Fruit fly (Drosophila melanogaster) whole organism, embryonic: Measurements from ENCODE around the gene orion.

Source experiments
- Blimp-1 ChIP-seq: fragments of 200-800 bp; sonication (Bioruptor generic); optimal IDR thresholded peaks from 3 replicates; lab custom pipeline; 2018; ENCODE audit warnings: missing biosample characterization, missing genetic modification characterization, mild to moderate bottlenecking, moderate library complexity, missing genetic modification reagents
- BtbVII ChIP-seq: fragments of 200-800 bp; sonication (Bioruptor generic); optimal IDR thresholded peaks from 3 replicates; lab custom pipeline; 2017; ENCODE audit warnings: missing biosample characterization, mild to moderate bottlenecking, missing genetic modification characterization
- CG1024 ChIP-seq: fragments of 200-800 bp; sonication (Bioruptor generic); IDR thresholded peaks from 2 replicates; pipeline ENCODE4 v1.3.6; 2022; ENCODE audit warnings: missing biosample characterization, missing genetic modification characterization
- CG10321 ChIP-seq: fragments of 200-800 bp; sonication (Bioruptor generic); IDR thresholded peaks from 2 replicates; pipeline ENCODE4 v1.3.6; 2022; ENCODE audit warnings: missing biosample characterization, missing genetic modification characterization
- CG10431 ChIP-seq: fragments of 200-800 bp; sonication (Bioruptor generic); optimal IDR thresholded peaks from 3 replicates; lab custom pipeline; 2018; ENCODE audit warnings: missing biosample characterization, mild to moderate bottlenecking, missing genetic modification characterization
- CG10565 ChIP-seq: fragments of 200-800 bp; sonication (Bioruptor generic); optimal IDR thresholded peaks from 3 replicates; lab custom pipeline; 2016; ENCODE audit warnings: missing biosample characterization, mild to moderate bottlenecking, missing genetic modification characterization
- CG10979 ChIP-seq: fragments of 200-800 bp; sonication (Bioruptor generic); optimal IDR thresholded peaks from 2 replicates; lab custom pipeline; 2018; ENCODE audit warnings: missing biosample characterization, mild to moderate bottlenecking, missing genetic modification characterization, moderate library complexity
- CG12299 ChIP-seq: fragments of 200-800 bp; sonication (Bioruptor generic); optimal IDR thresholded peaks from 2 replicates; lab custom pipeline; 2018; ENCODE audit warnings: missing biosample characterization, mild to moderate bottlenecking, missing genetic modification characterization
- CG12659 ChIP-seq: fragments of 200-800 bp; sonication (Bioruptor generic); optimal IDR thresholded peaks from 3 replicates; lab custom pipeline; 2017; ENCODE audit warnings: mild to moderate bottlenecking, missing biosample characterization, missing genetic modification reagents, missing genetic modification characterization
- CG13123 ChIP-seq: fragments of 200-800 bp; sonication (Bioruptor generic); optimal IDR thresholded peaks from 2 replicates; lab custom pipeline; 2016; ENCODE audit warnings: missing biosample characterization, missing genetic modification characterization
- CG13624 ChIP-seq: fragments of 200-800 bp; sonication (Bioruptor generic); optimal IDR thresholded peaks from 2 replicates; lab custom pipeline; 2016; ENCODE audit warnings: missing biosample characterization, missing genetic modification characterization
- CG14710 ChIP-seq: fragments of 200-800 bp; sonication (Bioruptor generic); optimal IDR thresholded peaks from 3 replicates; lab custom pipeline; 2019; ENCODE audit warnings: missing biosample characterization, mild to moderate bottlenecking, missing genetic modification characterization, moderate library complexity
- CG15601 ChIP-seq: fragments of 200-800 bp; sonication (Bioruptor generic); optimal IDR thresholded peaks from 3 replicates; lab custom pipeline; 2019; ENCODE audit warnings: missing biosample characterization, mild to moderate bottlenecking, missing genetic modification characterization, moderate library complexity
- CG17328 ChIP-seq: fragments of 200-800 bp; sonication (Bioruptor generic); IDR thresholded peaks from 2 replicates; pipeline ENCODE4 v1.3.6; 2022; ENCODE audit warnings: missing biosample characterization, missing genetic modification characterization
- CG2875 ChIP-seq: fragments of 200-800 bp; sonication (Bioruptor generic); optimal IDR thresholded peaks from 2 replicates; lab custom pipeline; 2017; ENCODE audit warnings: missing biosample characterization, mild to moderate bottlenecking, missing genetic modification characterization, missing genetic modification reagents
- CG31441 ChIP-seq: fragments of 200-800 bp; sonication (Bioruptor generic); IDR thresholded peaks from 2 replicates; pipeline ENCODE4 v1.3.6; 2022; ENCODE audit warnings: missing biosample characterization, missing genetic modification characterization
- CG32532 ChIP-seq: fragments of 200-800 bp; sonication (Bioruptor generic); IDR thresholded peaks from 2 replicates; pipeline ENCODE4 v1.3.6; 2022; ENCODE audit warnings: missing biosample characterization, missing genetic modification characterization
- CG33213 ChIP-seq: fragments of 200-800 bp; sonication (Bioruptor generic); optimal IDR thresholded peaks from 3 replicates; lab custom pipeline; 2016; ENCODE audit warnings: missing biosample characterization, missing genetic modification characterization
- CG34422 ChIP-seq: fragments of 200-800 bp; sonication (Bioruptor generic); IDR thresholded peaks from 3 replicates; pipeline ENCODE4 v1.3.6; 2022; ENCODE audit warnings: missing biosample characterization, missing genetic modification characterization
- CG3726 ChIP-seq: fragments of 200-800 bp; sonication (Bioruptor generic); IDR thresholded peaks from 3 replicates; pipeline ENCODE4, ENCODE4 v1.3.6; 2022; ENCODE audit warnings: missing biosample characterization, missing genetic modification characterization
- CG7963 ChIP-seq: fragments of 200-800 bp; sonication (Bioruptor generic); IDR thresholded peaks from 3 replicates; pipeline ENCODE4 v1.3.6; 2022; ENCODE audit warnings: missing biosample characterization, missing genetic modification characterization; ENCODE audit not compliant: partially characterized antibody
- CrebB ChIP-seq: fragments of 200-800 bp; sonication (Bioruptor generic); optimal IDR thresholded peaks from 3 replicates; lab custom pipeline; 2018; ENCODE audit warnings: missing biosample characterization, mild to moderate bottlenecking, missing genetic modification characterization
- Meics ChIP-seq: fragments of 200-800 bp; sonication (Bioruptor generic); optimal IDR thresholded peaks from 2 replicates; lab custom pipeline; 2017; ENCODE audit warnings: missing biosample characterization, mild to moderate bottlenecking, missing genetic modification characterization
- NFAT ChIP-seq: fragments of 200-800 bp; sonication (Bioruptor generic); IDR thresholded peaks from 2 replicates; pipeline ENCODE4 v1.3.6; 2022; ENCODE audit warnings: missing biosample characterization, missing genetic modification characterization
- NK7.1 ChIP-seq: fragments of 200-800 bp; sonication (Bioruptor generic); optimal IDR thresholded peaks from 3 replicates; lab custom pipeline; 2016; ENCODE audit warnings: missing biosample characterization, missing genetic modification characterization
- Opbp ChIP-seq: fragments of 200-800 bp; sonication (Bioruptor generic); IDR thresholded peaks from 3 replicates; pipeline ENCODE4 v1.3.6; 2022; ENCODE audit warnings: missing biosample characterization, missing genetic modification characterization; ENCODE audit not compliant: partially characterized antibody
- Poxn ChIP-seq: fragments of 200-800 bp; sonication (Bioruptor generic); IDR thresholded peaks from 2 replicates; pipeline ENCODE4 v1.3.6; 2022; ENCODE audit warnings: missing biosample characterization, missing genetic modification characterization
- Rfx ChIP-seq: fragments of 200-800 bp; sonication (Bioruptor generic); IDR thresholded peaks from 2 replicates; pipeline ENCODE4 v1.3.6; 2022; ENCODE audit warnings: missing biosample characterization, missing genetic modification characterization
- Ssrp ChIP-seq: fragments of 200-800 bp; sonication (Bioruptor generic); optimal IDR thresholded peaks from 2 replicates; lab custom pipeline; 2018; ENCODE audit warnings: missing biosample characterization, mild to moderate bottlenecking, missing genetic modification characterization, moderate library complexity
- croc ChIP-seq: fragments of 200-800 bp; sonication (Bioruptor generic); conservative IDR thresholded peaks from 3 replicates; pipeline ENCODE4 v1.3.6; 2022; ENCODE audit warnings: missing biosample characterization, missing genetic modification characterization
- dysf ChIP-seq: fragments of 200-800 bp; sonication (Bioruptor generic); IDR thresholded peaks from 3 replicates; pipeline ENCODE4 v1.3.6; 2022; ENCODE audit warnings: missing biosample characterization, missing genetic modification characterization
- gcm2 ChIP-seq: fragments of 200-800 bp; sonication (Bioruptor generic); optimal IDR thresholded peaks from 2 replicates; lab custom pipeline; 2016; ENCODE audit warnings: missing biosample characterization, missing genetic modification characterization
- h ChIP-seq: fragments of >200 bp; optimal IDR thresholded peaks from 2 replicates; lab custom pipeline; 2017
- hkb ChIP-seq, 2 experiments: fragments of 200-800 bp in 1 of 2; fragments of >200 bp in 1 of 2; sonication (Bioruptor generic) in 1 of 2; IDR thresholded peaks in 1 of 2; optimal IDR thresholded peaks in 1 of 2; 2 replicates each; pipeline versions ENCODE4 v1.3.6 to Lab custom; 2017 to 2022; ENCODE audit warnings: missing biosample characterization in 1 of 2, missing genetic modification characterization in 1 of 2
- jigr1 ChIP-seq: fragments of 200-800 bp; sonication (Bioruptor generic); IDR thresholded peaks from 3 replicates; pipeline ENCODE4 v1.3.6; 2022; ENCODE audit warnings: missing biosample characterization, missing genetic modification characterization
- lbe ChIP-seq: fragments of 200-800 bp; sonication (Bioruptor generic); optimal IDR thresholded peaks from 2 replicates; lab custom pipeline; 2016; ENCODE audit warnings: missing biosample characterization, mild to moderate bottlenecking, missing genetic modification characterization
- lmd ChIP-seq: fragments of 200-800 bp; sonication (Bioruptor generic); IDR thresholded peaks from 2 replicates; pipeline ENCODE4 v1.3.6; 2022; ENCODE audit warnings: missing biosample characterization, missing genetic modification characterization
- lola ChIP-seq, 3 experiments: fragments of >200 bp in 2 of 3; fragments of 200-800 bp in 1 of 3; sonication (Bioruptor generic) in 1 of 3; optimal IDR thresholded peaks; 2 replicates each; lab custom pipeline; 2017 to 2019; ENCODE audit warnings: missing biosample characterization in 3 of 3, missing genetic modification characterization in 3 of 3, mild to moderate bottlenecking in 1 of 3, moderate library complexity in 1 of 3
- mam ChIP-seq: fragments of 200-800 bp; sonication (Bioruptor generic); optimal IDR thresholded peaks from 3 replicates; lab custom pipeline; 2016; ENCODE audit warnings: missing biosample characterization, missing genetic modification characterization
- onecut ChIP-seq: fragments of 200-800 bp; sonication (Bioruptor generic); IDR thresholded peaks from 2 replicates; pipeline ENCODE4 v1.3.6; 2022; ENCODE audit warnings: missing biosample characterization, missing genetic modification characterization
- pfk ChIP-seq: fragments of 200-800 bp; sonication (Bioruptor generic); optimal IDR thresholded peaks from 2 replicates; lab custom pipeline; 2018; ENCODE audit warnings: missing biosample characterization, mild to moderate bottlenecking, missing genetic modification characterization, moderate library complexity
- pho ChIP-seq: fragments of 200-800 bp; sonication (Bioruptor generic); optimal IDR thresholded peaks from 2 replicates; lab custom pipeline; 2016; ENCODE audit warnings: missing biosample characterization, missing genetic modification characterization
- salm ChIP-seq: fragments of 200-800 bp; sonication (Bioruptor generic); optimal IDR thresholded peaks from 2 replicates; lab custom pipeline; 2018; ENCODE audit warnings: missing biosample characterization, mild to moderate bottlenecking, missing genetic modification characterization
- sd ChIP-seq: fragments of 200-800 bp; sonication (Bioruptor generic); optimal IDR thresholded peaks from 3 replicates; lab custom pipeline; 2018; ENCODE audit warnings: missing biosample characterization, mild to moderate bottlenecking, missing genetic modification characterization, moderate library complexity
- shn ChIP-seq: fragments of 200-800 bp; sonication (Bioruptor generic); optimal IDR thresholded peaks from 3 replicates; lab custom pipeline; 2016; ENCODE audit warnings: missing biosample characterization, missing genetic modification characterization
- slbo ChIP-seq: fragments of 200-800 bp; sonication (Bioruptor generic); IDR thresholded peaks from 2 replicates; pipeline ENCODE4 v1.3.6; 2022; ENCODE audit warnings: missing biosample characterization, missing genetic modification characterization
- sug ChIP-seq: fragments of 200-800 bp; optimal IDR thresholded peaks from 2 replicates; lab custom pipeline; 2019; ENCODE audit warnings: missing biosample characterization, mild to moderate bottlenecking, missing genetic modification characterization, moderate library complexity
- toy ChIP-seq: fragments of 200-800 bp; sonication (Bioruptor generic); IDR thresholded peaks from 2 replicates; pipeline ENCODE4 v1.3.6; 2022; ENCODE audit warnings: missing biosample characterization, missing genetic modification characterization
- vvl ChIP-seq: fragments of 200-800 bp; sonication (Bioruptor generic); IDR thresholded peaks from 2 replicates; pipeline ENCODE4 v1.3.6; 2022; ENCODE audit warnings: missing biosample characterization, missing genetic modification characterization

orion gene

dm6 chrX:7920081-7920688 lies 26.5 kb downstream of the orion start, which contains the start of the genes hdm and Ykt6 (continued):
- TF ChIP-seq CG32532 (GFP tag; lab: Robert Waterston, UW) (peak; percentile 85), CG2875 (peak; percentile 55), CG13123 (GFP tag; lab: Kevin White, UChicago) (peak; percentile 70), CrebB (peak; percentile 59), CG13624 (GFP tag; lab: Kevin White, UChicago) (peak; percentile 84), CG1024 (peak; percentile 56), CG10979 (tag; lab: Kevin White, UChicago) (peak; percentile 66), CG14710 (peak; percentile 82), Blimp-1 (GFP tag; lab: Kevin White, UChicago) (no peak), CG33213 (peak; percentile 72), jigr1 (GFP tag; lab: Robert Waterston, UW) (0 out of 3 replicates have a peak, but pooled peaks have one; percentile 20), NK7.1 (GFP tag; lab: Kevin White, UChicago) (peak; percentile 51), Meics (GFP tag; lab: Kevin White, UChicago) (no peak), BtbVII (GFP tag; lab: Kevin White, UChicago) (peak; percentile 9), Opbp (GFP tag; lab: Robert Waterston, UW) (peak; percentile 90), lmd (no peak; the same call in none of the 2 replicates), Rfx (peak; percentile 88), slbo (GFP tag; lab: Robert Waterston, UW) (peak; percentile 87), sug (tag; lab: Kevin White, UChicago) (peak; percentile 72), sd (tag; lab: Kevin White, UChicago) (no peak), CG15601 (tag; lab: Kevin White, UChicago) (peak; percentile 66), salm (tag; lab: Kevin White, UChicago) (peak; percentile 12), CG7963 (GFP tag; lab: Robert Waterston, UW) (peak; percentile 77), hkb (optimal IDR thresholded peaks at IDR 0.05; lab: Kevin White, UChicago) (no peak), hkb (GFP tag; IDR thresholded peaks at IDR 0.05; lab: Robert Waterston, UW) (peak; percentile 87), h (lab: Kevin White, UChicago) (no peak), mam (GFP tag; lab: Kevin White, UChicago) (peak; percentile 84), vvl (GFP tag; lab: Robert Waterston, UW) (peak; percentile 92), pho (GFP tag; lab: Kevin White, UChicago) (peak; percentile 76), CG12299 (tag; lab: Kevin White, UChicago) (peak; percentile 59), onecut (GFP tag; lab: Robert Waterston, UW) (peak; percentile 61), CG10565 (GFP tag; lab: Kevin White, UChicago) (no peak), CG10321 (GFP tag; lab: Robert Waterston, UW) (no peak), croc (GFP tag; lab: Robert Waterston, UW) (peak; percentile 46; the same call in 2 of the 3 replicates), Poxn (GFP tag; lab: Robert Waterston, UW) (peak; percentile 10; the same call in 1 of the 2 replicates), Ssrp (tag; lab: Kevin White, UChicago) (peak; percentile 53), dysf (peak; percentile 76; the same call in 1 of the 3 replicates), CG34422 (GFP tag; lab: Robert Waterston, UW) (peak; percentile 86), CG3726 (GFP tag; lab: Robert Waterston, UW) (0 out of 3 replicates have a peak, but pooled peaks have one; percentile 63), lbe (GFP tag; lab: Kevin White, UChicago) (peak; percentile 64), shn (GFP tag; lab: Kevin White, UChicago) (peak; percentile 83), CG31441 (no peak; the same call in 1 of the 2 replicates), CG12659 (GFP tag; lab: Kevin White, UChicago) (peak; percentile 81), lola (GFP tag; optimal IDR thresholded peaks at IDR 0.05; lab: Kevin White, UChicago) (peak in 1 of 3 experiments; percentile 72), gcm2 (GFP tag; lab: Kevin White, UChicago) (no peak), CG17328 (GFP tag; lab: Robert Waterston, UW) (peak; percentile 80), toy (GFP tag; lab: Robert Waterston, UW) (no peak), CG10431 (no peak), NFAT (GFP tag; lab: Robert Waterston, UW) (peak; percentile 79; the same call in 1 of the 2 replicates), pfk (GFP tag; lab: Kevin White, UChicago) (peak; percentile 17)
